Worm (Caenorhabditis elegans) whole organism, L4 larva: ENCODE measurements around the gene clec-66.
A peak's percentile ranks its signal among the peaks of the same experiment; 100 is the strongest.

Source experiments
- F37D6.2 ChIP-seq: sonication (generic microtip); optimal IDR thresholded peaks from 2 replicates; lab custom pipeline; 2016; ENCODE audit warnings: mild to moderate bottlenecking, missing genetic modification characterization, missing compliant biosample characterization
- F49E8.2 ChIP-seq: sonication (generic microtip); optimal IDR thresholded peaks from 2 replicates; lab custom pipeline; 2016; ENCODE audit warnings: missing compliant biosample characterization, mild to moderate bottlenecking, missing genetic modification characterization, borderline replicate concordance
- R02D3.7 ChIP-seq: fragments of 150-350 bp; sonication (generic microtip); optimal IDR thresholded peaks from 3 replicates; lab custom pipeline; 2014; ENCODE audit warnings: missing biosample characterization, missing genetic modification characterization
- T20F7.1 ChIP-seq: fragments of 200-800 bp; sonication (Bioruptor generic); optimal IDR thresholded peaks from 2 replicates; lab custom pipeline; 2018; ENCODE audit warnings: mild to moderate bottlenecking, missing genetic modification characterization, missing compliant biosample characterization
- Y105C5A.15 ChIP-seq: fragments of 200-800 bp; sonication (Bioruptor generic); IDR thresholded peaks from 2 replicates; pipeline ENCODE4 v1.3.6; 2022; ENCODE audit warnings: missing genetic modification characterization, missing compliant biosample characterization
- Y48G9A.11 ChIP-seq: fragments of 200-800 bp; sonication (Bioruptor generic); IDR thresholded peaks from 2 replicates; pipeline ENCODE4 v1.3.6; 2022; ENCODE audit warnings: missing genetic modification reagents, missing genetic modification characterization, missing compliant biosample characterization
- Y5F2A.4 ChIP-seq: fragments of 200-800 bp; sonication (Bioruptor generic); optimal IDR thresholded peaks from 2 replicates; lab custom pipeline; 2018; ENCODE audit warnings: mild to moderate bottlenecking, missing genetic modification characterization, missing compliant biosample characterization
- ZK337.2 ChIP-seq: fragments of 200-800 bp; sonication (Bioruptor generic); IDR thresholded peaks from 2 replicates; pipeline ENCODE4 v1.3.6; 2022; ENCODE audit warnings: missing genetic modification reagents, missing genetic modification characterization, missing compliant biosample characterization
- ZK546.5 ChIP-seq, 2 experiments: sonication (generic microtip); optimal IDR thresholded peaks; 2 replicates each; lab custom pipeline; 2017; ENCODE audit warnings: missing biosample characterization in 2 of 2, missing genetic modification characterization in 2 of 2
- ceh-20 ChIP-seq: fragments of 200-800 bp; sonication (Bioruptor generic); IDR thresholded peaks from 2 replicates; pipeline ENCODE4 v1.3.6; 2022; ENCODE audit warnings: missing genetic modification reagents, missing genetic modification characterization, missing compliant biosample characterization
- ceh-28 ChIP-seq: fragments of 150-350 bp; optimal IDR thresholded peaks from 2 replicates; lab custom pipeline; 2014; ENCODE audit warnings: missing biosample characterization, missing genetic modification reagents, missing genetic modification characterization
- ceh-32 ChIP-seq: sonication (generic microtip); optimal IDR thresholded peaks from 2 replicates; lab custom pipeline; 2016; ENCODE audit warnings: mild to moderate bottlenecking, missing genetic modification characterization, missing compliant biosample characterization; ENCODE audit not compliant: poor library complexity
- ceh-44 ChIP-seq: fragments of 200-800 bp; sonication (Bioruptor generic); IDR thresholded peaks from 2 replicates; pipeline ENCODE4 v1.3.6; 2022; ENCODE audit warnings: missing genetic modification reagents, missing genetic modification characterization, missing compliant biosample characterization
- ces-1 ChIP-seq: fragments of 150-350 bp; sonication (generic microtip); optimal IDR thresholded peaks from 4 replicates; lab custom pipeline; 2014; ENCODE audit warnings: missing biosample characterization, missing genetic modification reagents, missing genetic modification characterization
- ctbp-1 ChIP-seq: fragments of 200-800 bp; sonication (Bioruptor generic); IDR thresholded peaks from 2 replicates; pipeline ENCODE4 v1.3.6; 2022; ENCODE audit warnings: missing genetic modification reagents, missing genetic modification characterization, missing compliant biosample characterization
- daf-16 ChIP-seq, 3 experiments: sonication (generic microtip); optimal IDR thresholded peaks; 2 replicates each; lab custom pipeline; 2016 to 2017; ENCODE audit warnings: missing genetic modification characterization in 3 of 3, missing genetic modification reagents in 3 of 3, mild to moderate bottlenecking in 2 of 3, missing compliant biosample characterization in 2 of 3, missing biosample characterization in 1 of 3, moderate library complexity in 1 of 3
- daf-8 ChIP-seq: fragments of 200-800 bp; sonication (Bioruptor generic); IDR thresholded peaks from 2 replicates; pipeline ENCODE4 v1.3.6; 2022; ENCODE audit warnings: missing genetic modification characterization, missing compliant biosample characterization
- duxl-1 ChIP-seq: sonication (generic microtip); optimal IDR thresholded peaks from 2 replicates; lab custom pipeline; 2016; ENCODE audit warnings: mild to moderate bottlenecking, missing genetic modification characterization, moderate library complexity, missing compliant biosample characterization; ENCODE audit not compliant: poor library complexity
- egl-43 ChIP-seq: fragments of 200-800 bp; sonication (Bioruptor generic); IDR thresholded peaks from 2 replicates; pipeline ENCODE4 v1.3.6; 2022; ENCODE audit warnings: missing genetic modification reagents, missing genetic modification characterization, missing compliant biosample characterization
- gei-8 ChIP-seq: fragments of 200-800 bp; sonication (Bioruptor generic); optimal IDR thresholded peaks from 2 replicates; lab custom pipeline; 2018; ENCODE audit warnings: mild to moderate bottlenecking, missing genetic modification characterization, missing compliant biosample characterization
- hif-1 ChIP-seq, 2 experiments: sonication (generic microtip); optimal IDR thresholded peaks; 2 replicates each; lab custom pipeline; 2016 to 2017; ENCODE audit warnings: missing compliant biosample characterization in 2 of 2, missing genetic modification characterization in 2 of 2, missing genetic modification reagents in 2 of 2, missing genotype in 2 of 2, mild to moderate bottlenecking in 1 of 2
- hlh-11 ChIP-seq: fragments of 200-800 bp; sonication (Bioruptor generic); optimal IDR thresholded peaks from 2 replicates; lab custom pipeline; 2018; ENCODE audit warnings: mild to moderate bottlenecking, missing genetic modification characterization, missing compliant biosample characterization
- lin-13 ChIP-seq: fragments of 150-350 bp; optimal IDR thresholded peaks from 2 replicates; lab custom pipeline; 2014; ENCODE audit warnings: missing biosample characterization, missing genetic modification reagents, missing genetic modification characterization
- lin-29 ChIP-seq: fragments of 200-800 bp; sonication (Bioruptor generic); IDR thresholded peaks from 2 replicates; pipeline ENCODE4 v1.3.6; 2022; ENCODE audit warnings: missing genetic modification reagents, missing genetic modification characterization, missing compliant biosample characterization
- lin-38 ChIP-seq: fragments of 200-800 bp; sonication (Bioruptor generic); IDR thresholded peaks from 2 replicates; pipeline ENCODE4 v1.3.6; 2022; ENCODE audit warnings: missing genetic modification reagents, missing genetic modification characterization, missing compliant biosample characterization
- lin-39 ChIP-seq: fragments of 150-350 bp; optimal IDR thresholded peaks from 2 replicates; lab custom pipeline; 2014; ENCODE audit warnings: missing biosample characterization, missing genetic modification reagents, missing genetic modification characterization
- lir-3 ChIP-seq: sonication (generic microtip); optimal IDR thresholded peaks from 2 replicates; lab custom pipeline; 2016; ENCODE audit warnings: mild to moderate bottlenecking, missing genetic modification characterization, missing compliant biosample characterization
- madf-5 ChIP-seq, 2 experiments: fragments of 200-800 bp; sonication (Bioruptor generic); IDR thresholded peaks; 2 replicates each; pipeline ENCODE4 v1.3.6; 2022; ENCODE audit warnings: missing compliant biosample characterization in 2 of 2, missing genetic modification characterization in 2 of 2
- mdl-1 ChIP-seq, 2 experiments: fragments of 150-350 bp in 1 of 2; sonication (generic microtip) in 1 of 2; optimal IDR thresholded peaks; 2 replicates each; lab custom pipeline; 2014 to 2017; ENCODE audit warnings: missing biosample characterization in 2 of 2, missing genetic modification characterization in 2 of 2
- mep-1 ChIP-seq: fragments of 150-350 bp; sonication (generic microtip); optimal IDR thresholded peaks from 3 replicates; lab custom pipeline; 2014; ENCODE audit warnings: missing biosample characterization, missing genetic modification characterization
- mes-2 ChIP-seq: sonication (generic microtip); optimal IDR thresholded peaks from 2 replicates; lab custom pipeline; 2016; ENCODE audit warnings: missing genotype, mild to moderate bottlenecking, missing genetic modification characterization, missing compliant biosample characterization; ENCODE audit not compliant: poor library complexity, severe bottlenecking
- nhr-10 ChIP-seq: fragments of 150-350 bp; optimal IDR thresholded peaks from 2 replicates; lab custom pipeline; 2014; ENCODE audit warnings: missing biosample characterization, missing genetic modification characterization
- nhr-11 ChIP-seq: fragments of 150-350 bp; optimal IDR thresholded peaks from 2 replicates; lab custom pipeline; 2014; ENCODE audit warnings: missing biosample characterization, missing genetic modification characterization
- nhr-111 ChIP-seq: fragments of 200-800 bp; sonication (Bioruptor generic); optimal IDR thresholded peaks from 2 replicates; lab custom pipeline; 2018; ENCODE audit warnings: mild to moderate bottlenecking, missing genetic modification characterization, missing compliant biosample characterization
- nhr-41 ChIP-seq: fragments of 200-800 bp; sonication (Bioruptor generic); IDR thresholded peaks from 2 replicates; pipeline ENCODE4 v1.3.6; 2022; ENCODE audit warnings: missing genetic modification reagents, missing genetic modification characterization, missing compliant biosample characterization
- pha-4 ChIP-seq, 2 experiments: fragments of 150-350 bp in 1 of 2; fragments of 200-800 bp in 1 of 2; sonication (Bioruptor generic) in 1 of 2; IDR thresholded peaks in 1 of 2; optimal IDR thresholded peaks in 1 of 2; 2 replicates each; pipeline versions ENCODE4 v1.3.6 to Lab custom; 2014 to 2022; ENCODE audit warnings: missing genetic modification characterization in 2 of 2, missing genetic modification reagents in 2 of 2, missing biosample characterization in 1 of 2, missing compliant biosample characterization in 1 of 2
- php-3 ChIP-seq: fragments of 200-800 bp; sonication (Bioruptor generic); IDR thresholded peaks from 2 replicates; pipeline ENCODE4 v1.3.6; 2022; ENCODE audit warnings: missing genetic modification reagents, missing genetic modification characterization, missing compliant biosample characterization
- saeg-2 ChIP-seq: fragments of 200-800 bp; sonication (Bioruptor generic); IDR thresholded peaks from 2 replicates; pipeline ENCODE4 v1.3.6; 2022; ENCODE audit warnings: missing genetic modification reagents, missing genetic modification characterization, missing compliant biosample characterization
- skn-1 ChIP-seq: fragments of 150-350 bp; optimal IDR thresholded peaks from 2 replicates; lab custom pipeline; 2014; ENCODE audit warnings: missing biosample characterization, missing genetic modification characterization
- snpc-4 ChIP-seq: fragments of 150-350 bp; optimal IDR thresholded peaks from 2 replicates; lab custom pipeline; 2014; ENCODE audit warnings: missing biosample characterization, missing genetic modification characterization
- tra-1 ChIP-seq: fragments of 200-800 bp; sonication (Bioruptor generic); IDR thresholded peaks from 2 replicates; pipeline ENCODE4 v1.3.6; 2022; ENCODE audit warnings: missing genetic modification reagents, missing genetic modification characterization, missing compliant biosample characterization
- unc-39 ChIP-seq: sonication (generic microtip); optimal IDR thresholded peaks from 2 replicates; lab custom pipeline; 2017; ENCODE audit warnings: missing biosample characterization, missing genetic modification characterization
- unc-62 ChIP-seq, 3 experiments: fragments of 150-350 bp in 1 of 3; sonication (generic microtip); optimal IDR thresholded peaks in 2 of 3; peaks in 1 of 3; 1 replicate in 1 of 3; 2 replicates in 2 of 3; lab custom pipeline; 2014 to 2017; ENCODE audit warnings: missing biosample characterization in 3 of 3, missing genetic modification characterization in 3 of 3, missing genetic modification reagents in 3 of 3, missing genotype in 1 of 3
- vab-7 ChIP-seq: fragments of 200-800 bp; sonication (Bioruptor generic); IDR thresholded peaks from 2 replicates; pipeline ENCODE4 v1.3.6; 2022; ENCODE audit warnings: missing genetic modification reagents, missing genetic modification characterization, missing compliant biosample characterization
- zag-1 ChIP-seq: fragments of 150-350 bp; optimal IDR thresholded peaks from 2 replicates; lab custom pipeline; 2014; ENCODE audit warnings: missing biosample characterization, missing genetic modification characterization
- zfp-3 ChIP-seq: fragments of 200-800 bp; sonication (Bioruptor generic); conservative IDR thresholded peaks from 2 replicates; pipeline ENCODE4 v1.3.6; 2022; ENCODE audit warnings: missing genetic modification reagents, missing genetic modification characterization, missing compliant biosample characterization
- zip-2 ChIP-seq: fragments of 150-350 bp; optimal IDR thresholded peaks from 2 replicates; lab custom pipeline; 2014; ENCODE audit warnings: missing biosample characterization, missing genetic modification characterization
- ztf-11 ChIP-seq: fragments of 150-350 bp; optimal IDR thresholded peaks from 2 replicates; lab custom pipeline; 2014; ENCODE audit warnings: missing biosample characterization, missing genetic modification characterization
- ztf-7 ChIP-seq: fragments of 150-350 bp; optimal IDR thresholded peaks from 2 replicates; lab custom pipeline; 2014; ENCODE audit warnings: missing biosample characterization, missing genetic modification characterization

Gene clec-66

DNA sequence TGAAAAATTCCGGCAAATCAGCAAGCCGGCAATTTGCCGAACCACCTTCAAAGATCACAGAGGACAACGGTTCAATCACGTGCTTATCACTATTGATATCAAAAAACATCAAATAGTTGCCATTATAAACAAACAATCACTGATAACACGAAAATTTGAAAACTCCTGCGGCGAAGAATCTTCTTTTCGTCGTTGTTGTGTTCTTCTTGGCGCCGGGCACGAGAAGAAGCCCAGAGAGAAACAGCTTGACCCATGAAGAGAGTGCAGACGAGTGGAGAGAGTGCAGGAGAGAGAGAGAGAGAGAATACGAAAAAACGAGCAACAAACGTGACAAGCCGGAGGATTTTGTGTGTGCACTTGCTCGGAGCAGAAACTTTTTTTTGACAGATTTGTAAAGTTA, 25.5 kb upstream of the clec-66 start:
- TF ChIP-seq ZK337.2 (GFP tag; lab: Robert Waterston, UW), result no peak
- peak; percentile 45; the same call in 1 of the 2 replicates for TF ChIP-seq pha-4 (GFP tag; IDR thresholded peaks at IDR 0.05; lab: Robert Waterston, UW)
- no peak for TF ChIP-seq pha-4 (tag; optimal IDR thresholded peaks at IDR 0.05; lab: Kevin White, UChicago)
- TF ChIP-seq mes-2 (tag; lab: Kevin White, UChicago), result peak; percentile 43
- no peak for TF ChIP-seq F37D6.2 (tag; lab: Kevin White, UChicago)
- TF ChIP-seq tra-1 (GFP tag; lab: Robert Waterston, UW), result peak; percentile 85
- TF ChIP-seq mep-1, result peak; percentile 68
- peak; percentile 39 for TF ChIP-seq nhr-11
- no peak for TF ChIP-seq skn-1 (tag; lab: Kevin White, UChicago)
- no peak for TF ChIP-seq ces-1 (GFP tag; lab: Kevin White, UChicago)
- TF ChIP-seq gei-8 (GFP tag; lab: Kevin White, UChicago), result peak; percentile 41
- peak; percentile 26 for TF ChIP-seq lin-13 (GFP tag; lab: Kevin White, UChicago)
- no peak for TF ChIP-seq snpc-4 (tag; lab: Kevin White, UChicago)
- TF ChIP-seq T20F7.1 (GFP tag; lab: Kevin White, UChicago), result no peak
- no peak for TF ChIP-seq daf-8 (GFP tag; lab: Robert Waterston, UW)
- TF ChIP-seq R02D3.7 (tag; lab: Kevin White, UChicago), result no peak
- TF ChIP-seq saeg-2 (GFP tag; lab: Robert Waterston, UW), result no peak
- 0 out of 2 replicates have a peak, but pooled peaks have one; percentile 41 for TF ChIP-seq nhr-41 (GFP tag; lab: Robert Waterston, UW)
- TF ChIP-seq nhr-111 (GFP tag; lab: Kevin White, UChicago), result no peak
- TF ChIP-seq php-3, result peak; percentile 66
- no peak for TF ChIP-seq madf-5 (GFP tag; IDR thresholded peaks at IDR 0.05; lab: Robert Waterston, UW)
- TF ChIP-seq hif-1 (tag; optimal IDR thresholded peaks at IDR 0.05; lab: Kevin White, UChicago), result peak; percentile 63 to 99
- no peak for TF ChIP-seq Y48G9A.11 (GFP tag; lab: Robert Waterston, UW)
- TF ChIP-seq lin-29 (GFP tag; lab: Robert Waterston, UW), result no peak
- TF ChIP-seq duxl-1, result no peak
- no peak for TF ChIP-seq vab-7 (GFP tag; lab: Robert Waterston, UW)
- peak; percentile 95 for TF ChIP-seq hlh-11
- no peak for TF ChIP-seq Y105C5A.15 (GFP tag; lab: Robert Waterston, UW)
- no peak for TF ChIP-seq egl-43 (GFP tag; lab: Robert Waterston, UW)
- TF ChIP-seq ceh-32 (tag; lab: Kevin White, UChicago), result no peak
- no peak for TF ChIP-seq zag-1
- no peak for TF ChIP-seq ctbp-1
- TF ChIP-seq lin-38 (GFP tag; lab: Robert Waterston, UW), result peak; percentile 37
- no peak for TF ChIP-seq ztf-11 (tag; lab: Kevin White, UChicago)
- peak; percentile 56 for TF ChIP-seq nhr-10
- TF ChIP-seq ceh-20 (GFP tag; lab: Robert Waterston, UW), result no peak; the same call in 1 of the 2 replicates
- TF ChIP-seq zip-2 (tag; lab: Kevin White, UChicago), result no peak
- TF ChIP-seq mdl-1 (tag; optimal IDR thresholded peaks at IDR 0.05; lab: Kevin White, UChicago), result peak; percentile 43 to 90
- no peak for TF ChIP-seq lin-39 (tag; lab: Kevin White, UChicago)
- TF ChIP-seq daf-16 (GFP tag; optimal IDR thresholded peaks at IDR 0.05; lab: Kevin White, UChicago), result peak; percentile 72 to 85
- peak; percentile 99 for TF ChIP-seq daf-16 (tag; optimal IDR thresholded peaks at IDR 0.05; lab: Kevin White, UChicago)
- TF ChIP-seq ceh-44 (GFP tag; lab: Robert Waterston, UW), result no peak
- TF ChIP-seq ceh-28 (tag; lab: Kevin White, UChicago), result no peak
- TF ChIP-seq F49E8.2, result no peak
- no peak for TF ChIP-seq unc-62 (GFP tag; optimal IDR thresholded peaks at IDR 0.05 in 1 of 2; lab: Kevin White, UChicago)
- TF ChIP-seq unc-62 (tag; optimal IDR thresholded peaks at IDR 0.05; lab: Kevin White, UChicago), result no peak
- TF ChIP-seq unc-39, result no peak
- 0 out of 2 replicates have a peak, but pooled peaks have one; percentile 37 for TF ChIP-seq zfp-3 (GFP tag; lab: Robert Waterston, UW)
- TF ChIP-seq ZK546.5 (tag; optimal IDR thresholded peaks at IDR 0.05; lab: Kevin White, UChicago), result no peak
- no peak for TF ChIP-seq ztf-7 (tag; lab: Kevin White, UChicago)
- TF ChIP-seq lir-3 (tag; lab: Kevin White, UChicago), result no peak
- no peak for TF ChIP-seq Y5F2A.4
